Fruit fly (Drosophila melanogaster) whole organism, embryonic: ENCODE results near the gene CG5828.

Experiments used
- Aef1 ChIP-seq: fragments of 200-800 bp; sonication (Bioruptor generic); IDR thresholded peaks from 3 replicates; pipeline ENCODE4 v1.3.6; 2022; ENCODE audit warnings: missing biosample characterization, missing genetic modification characterization
- Antp ChIP-seq: fragments of 200-800 bp; sonication (Bioruptor generic); optimal IDR thresholded peaks from 3 replicates; lab custom pipeline; 2016; ENCODE audit warnings: missing biosample characterization, missing genetic modification characterization
- Atf6 ChIP-seq: fragments of 200-800 bp; sonication (Bioruptor generic); IDR thresholded peaks from 2 replicates; pipeline ENCODE4 v1.3.6; 2022; ENCODE audit warnings: missing biosample characterization, missing genetic modification characterization
- Blimp-1 ChIP-seq: fragments of 200-800 bp; sonication (Bioruptor generic); optimal IDR thresholded peaks from 3 replicates; lab custom pipeline; 2018; ENCODE audit warnings: missing biosample characterization, missing genetic modification characterization, mild to moderate bottlenecking, moderate library complexity, missing genetic modification reagents
- CG10209 ChIP-seq: fragments of 200-800 bp; sonication (Bioruptor generic); optimal IDR thresholded peaks from 3 replicates; lab custom pipeline; 2017; ENCODE audit warnings: missing biosample characterization, mild to moderate bottlenecking, missing genetic modification characterization, missing genetic modification reagents
- CG10321 ChIP-seq: fragments of 200-800 bp; sonication (Bioruptor generic); IDR thresholded peaks from 2 replicates; pipeline ENCODE4 v1.3.6; 2022; ENCODE audit warnings: missing biosample characterization, missing genetic modification characterization
- CG11696 ChIP-seq: fragments of 200-800 bp; sonication (Bioruptor generic); IDR thresholded peaks from 2 replicates; pipeline ENCODE4 v1.3.6; 2022; ENCODE audit warnings: missing biosample characterization, missing genetic modification characterization
- CG11723 ChIP-seq: fragments of 200-800 bp; sonication (Bioruptor generic); optimal IDR thresholded peaks from 2 replicates; lab custom pipeline; 2017; ENCODE audit warnings: missing biosample characterization, mild to moderate bottlenecking, missing genetic modification characterization
- CG12236 ChIP-seq: fragments of 200-800 bp; sonication (Bioruptor generic); optimal IDR thresholded peaks from 2 replicates; lab custom pipeline; 2016; ENCODE audit warnings: missing biosample characterization, missing genetic modification characterization
- CG12744 ChIP-seq: fragments of 200-800 bp; sonication (Bioruptor generic); optimal IDR thresholded peaks from 2 replicates; lab custom pipeline; 2016; ENCODE audit warnings: missing biosample characterization, missing genetic modification characterization
- CG12769 ChIP-seq: fragments of 200-800 bp; sonication (Bioruptor generic); optimal IDR thresholded peaks from 2 replicates; lab custom pipeline; 2019; ENCODE audit warnings: missing biosample characterization, mild to moderate bottlenecking, missing genetic modification characterization, moderate library complexity
- CG13296 ChIP-seq: fragments of 200-800 bp; sonication (Bioruptor generic); optimal IDR thresholded peaks from 3 replicates; lab custom pipeline; 2018; ENCODE audit warnings: missing biosample characterization, mild to moderate bottlenecking, missing genetic modification characterization
- CG13894 ChIP-seq: fragments of 200-800 bp; sonication (Bioruptor generic); optimal IDR thresholded peaks from 3 replicates; lab custom pipeline; 2018; ENCODE audit warnings: missing biosample characterization, mild to moderate bottlenecking, missing genetic modification characterization, moderate library complexity
- CG16815 ChIP-seq: fragments of 200-800 bp; sonication (Bioruptor generic); optimal IDR thresholded peaks from 3 replicates; lab custom pipeline; 2017; ENCODE audit warnings: missing biosample characterization, mild to moderate bottlenecking, missing genetic modification characterization
- CG3065 ChIP-seq: fragments of 200-800 bp; sonication (Bioruptor generic); optimal IDR thresholded peaks from 2 replicates; lab custom pipeline; 2016; ENCODE audit warnings: missing biosample characterization, missing genetic modification characterization
- CG34422 ChIP-seq: fragments of 200-800 bp; sonication (Bioruptor generic); IDR thresholded peaks from 3 replicates; pipeline ENCODE4 v1.3.6; 2022; ENCODE audit warnings: missing biosample characterization, missing genetic modification characterization
- CG42726 ChIP-seq: fragments of 200-800 bp; sonication (Bioruptor generic); IDR thresholded peaks from 2 replicates; pipeline ENCODE4 v1.3.6; 2022; ENCODE audit warnings: missing biosample characterization, missing genetic modification characterization; ENCODE audit not compliant: partially characterized antibody
- CG4282 ChIP-seq: fragments of 200-800 bp; sonication (Bioruptor generic); optimal IDR thresholded peaks from 2 replicates; lab custom pipeline; 2016; ENCODE audit warnings: missing biosample characterization, missing genetic modification characterization
- CG5245 ChIP-seq: fragments of 200-800 bp; sonication (Bioruptor generic); optimal IDR thresholded peaks from 3 replicates; lab custom pipeline; 2016; ENCODE audit warnings: missing biosample characterization, missing genetic modification characterization
- CG6175 ChIP-seq: fragments of 200-800 bp; sonication (Bioruptor generic); IDR thresholded peaks from 3 replicates; pipeline ENCODE4 v1.3.6; 2022; ENCODE audit warnings: missing biosample characterization, missing genetic modification characterization
- CG7271 ChIP-seq: fragments of 200-800 bp; sonication (Bioruptor generic); optimal IDR thresholded peaks from 2 replicates; lab custom pipeline; 2018; ENCODE audit warnings: missing biosample characterization, mild to moderate bottlenecking, missing genetic modification characterization, moderate library complexity
- CG7987 ChIP-seq: fragments of 200-800 bp; sonication (Bioruptor generic); optimal IDR thresholded peaks from 2 replicates; lab custom pipeline; 2018; ENCODE audit warnings: missing biosample characterization, mild to moderate bottlenecking, missing genetic modification characterization, moderate library complexity
- CHES-1-like ChIP-seq: fragments of 200-800 bp; sonication (Bioruptor generic); optimal IDR thresholded peaks from 2 replicates; lab custom pipeline; 2016; ENCODE audit warnings: missing biosample characterization, missing genetic modification characterization
- Chrac-16 ChIP-seq: fragments of 200-800 bp; sonication (Bioruptor generic); optimal IDR thresholded peaks from 3 replicates; lab custom pipeline; 2016; ENCODE audit warnings: missing biosample characterization, missing genetic modification characterization
- CrebB ChIP-seq: fragments of 200-800 bp; sonication (Bioruptor generic); optimal IDR thresholded peaks from 3 replicates; lab custom pipeline; 2018; ENCODE audit warnings: missing biosample characterization, mild to moderate bottlenecking, missing genetic modification characterization
- ERR ChIP-seq: fragments of 200-800 bp; sonication (Bioruptor generic); optimal IDR thresholded peaks from 2 replicates; lab custom pipeline; 2016; ENCODE audit warnings: missing biosample characterization, missing genetic modification characterization
- Ets65A ChIP-seq: fragments of 200-800 bp; sonication (Bioruptor generic); peaks from one replicate; lab custom pipeline; 2016; ENCODE audit warnings: missing biosample characterization, missing genetic modification characterization
- GATAe ChIP-seq: fragments of 200-800 bp; sonication (Bioruptor generic); conservative IDR thresholded peaks from 2 replicates; pipeline ENCODE4 v1.3.6; 2022; ENCODE audit warnings: missing biosample characterization, missing genetic modification characterization
- Hmr ChIP-seq: fragments of 200-800 bp; sonication (Bioruptor generic); optimal IDR thresholded peaks from 3 replicates; lab custom pipeline; 2017; ENCODE audit warnings: mild to moderate bottlenecking, missing biosample characterization, missing genetic modification reagents, missing genetic modification characterization
- Hr78 ChIP-seq, 2 experiments: fragments of 200-800 bp in 1 of 2; fragments of >200 bp in 1 of 2; sonication (Bioruptor generic) in 1 of 2; optimal IDR thresholded peaks; 2 replicates each; lab custom pipeline; 2017 to 2019; ENCODE audit warnings: missing biosample characterization in 2 of 2, missing genetic modification characterization in 2 of 2, mild to moderate bottlenecking in 1 of 2, moderate library complexity in 1 of 2
- Mrtf ChIP-seq: fragments of 200-800 bp; sonication (Bioruptor generic); IDR thresholded peaks from 3 replicates; pipeline ENCODE4 v1.3.6; 2022; ENCODE audit warnings: missing biosample characterization, missing genetic modification characterization
- Opbp ChIP-seq: fragments of 200-800 bp; sonication (Bioruptor generic); IDR thresholded peaks from 3 replicates; pipeline ENCODE4 v1.3.6; 2022; ENCODE audit warnings: missing biosample characterization, missing genetic modification characterization; ENCODE audit not compliant: partially characterized antibody
- btn ChIP-seq: fragments of 200-800 bp; sonication (Bioruptor generic); optimal IDR thresholded peaks from 2 replicates; lab custom pipeline; 2016; ENCODE audit warnings: missing biosample characterization, missing genetic modification characterization
- chinmo ChIP-seq: fragments of 200-800 bp; sonication (Bioruptor generic); IDR thresholded peaks from 4 replicates; pipeline ENCODE4 v1.3.6; 2022; ENCODE audit warnings: missing biosample characterization, missing genetic modification characterization; ENCODE audit not compliant: partially characterized antibody
- chm ChIP-seq: fragments of 200-800 bp; sonication (Bioruptor generic); IDR thresholded peaks from 2 replicates; pipeline ENCODE4 v1.3.6; 2022; ENCODE audit warnings: missing biosample characterization, missing genetic modification characterization
- en ChIP-seq: fragments of 200-800 bp; sonication (Bioruptor generic); optimal IDR thresholded peaks from 2 replicates; lab custom pipeline; 2016; ENCODE audit warnings: missing biosample characterization, missing genetic modification characterization
- gcm ChIP-seq: fragments of 200-800 bp; sonication (Bioruptor generic); optimal IDR thresholded peaks from 2 replicates; lab custom pipeline; 2019; ENCODE audit warnings: missing biosample characterization, mild to moderate bottlenecking, missing genetic modification characterization, moderate library complexity
- kni ChIP-seq: fragments of 200-800 bp; sonication (Bioruptor generic); optimal IDR thresholded peaks from 3 replicates; lab custom pipeline; 2017; ENCODE audit warnings: mild to moderate bottlenecking, missing biosample characterization, missing genetic modification reagents, missing genetic modification characterization
- lab ChIP-seq: fragments of 200-800 bp; sonication (Bioruptor generic); optimal IDR thresholded peaks from 3 replicates; lab custom pipeline; 2017; ENCODE audit warnings: missing biosample characterization, missing genetic modification characterization, mild to moderate bottlenecking, moderate library complexity, missing genetic modification reagents
- lilli ChIP-seq: fragments of 200-800 bp; sonication (Bioruptor generic); optimal IDR thresholded peaks from 3 replicates; lab custom pipeline; 2016; ENCODE audit warnings: missing biosample characterization, missing genetic modification characterization
- lov ChIP-seq, 2 experiments: fragments of 200-800 bp in 1 of 2; fragments of >200 bp in 1 of 2; sonication (Bioruptor generic) in 1 of 2; IDR thresholded peaks in 1 of 2; optimal IDR thresholded peaks in 1 of 2; 2 replicates in 1 of 2; 3 replicates in 1 of 2; pipeline versions ENCODE4 v1.3.6 to Lab custom; 2017 to 2022; ENCODE audit warnings: missing biosample characterization in 1 of 2, missing genetic modification characterization in 1 of 2
- mam ChIP-seq: fragments of 200-800 bp; sonication (Bioruptor generic); optimal IDR thresholded peaks from 3 replicates; lab custom pipeline; 2016; ENCODE audit warnings: missing biosample characterization, missing genetic modification characterization
- mld ChIP-seq: fragments of 200-800 bp; sonication (Bioruptor generic); IDR thresholded peaks from 3 replicates; pipeline ENCODE4 v1.3.6; 2022; ENCODE audit warnings: missing biosample characterization, missing genetic modification characterization; ENCODE audit not compliant: partially characterized antibody
- rib ChIP-seq: fragments of 200-800 bp; sonication (Bioruptor generic); IDR thresholded peaks from 2 replicates; pipeline ENCODE4 v1.3.6; 2022; ENCODE audit warnings: missing biosample characterization, missing genetic modification characterization
- seq ChIP-seq: fragments of 200-800 bp; sonication (Bioruptor generic); IDR thresholded peaks from 2 replicates; pipeline ENCODE4 v1.3.6; 2022; ENCODE audit warnings: missing biosample characterization, missing genetic modification characterization
- sima ChIP-seq: fragments of 200-800 bp; sonication (Bioruptor generic); optimal IDR thresholded peaks from 2 replicates; lab custom pipeline; 2016; ENCODE audit warnings: missing biosample characterization, missing genetic modification characterization
- wek ChIP-seq: fragments of 200-800 bp; sonication (Bioruptor generic); optimal IDR thresholded peaks from 3 replicates; lab custom pipeline; 2018; ENCODE audit warnings: missing biosample characterization, mild to moderate bottlenecking, missing genetic modification characterization, moderate library complexity
- zf30C ChIP-seq: fragments of 200-800 bp; sonication (Bioruptor generic); optimal IDR thresholded peaks from 3 replicates; lab custom pipeline; 2018; ENCODE audit warnings: missing biosample characterization, mild to moderate bottlenecking, missing genetic modification characterization

The CG5828 gene

dm6 chr2L:5044361-5044891 lies 49.4 kb upstream of the CG5828 start, which contains the start of gene CG31650 (continued):
- no peak for TF ChIP-seq mam
- TF ChIP-seq CG11723 = no peak
- TF ChIP-seq chinmo (GFP tag; lab: Robert Waterston, UW) = peak; percentile 76; the same call in 1 of the 4 replicates
- TF ChIP-seq mld = no peak
- TF ChIP-seq Mrtf (GFP tag; lab: Robert Waterston, UW) = no peak
- peak; percentile 65 for TF ChIP-seq kni
- TF ChIP-seq lilli (GFP tag; lab: Kevin White, UChicago) = no peak
- peak; percentile 33 for TF ChIP-seq CG13894 (tag; lab: Kevin White, UChicago)
- TF ChIP-seq CG3065 = no peak
- no peak for TF ChIP-seq Antp (GFP tag; lab: Kevin White, UChicago)
- peak; percentile 53 for TF ChIP-seq chm
- TF ChIP-seq CG6175 = peak; percentile 42; the same call in 2 of the 3 replicates
- peak; percentile 13 for TF ChIP-seq btn (GFP tag; lab: Kevin White, UChicago)
- TF ChIP-seq Ets65A (GFP tag; lab: Kevin White, UChicago) = peak; percentile 32
- TF ChIP-seq Hr78 (GFP tag; optimal IDR thresholded peaks at IDR 0.05; lab: Kevin White, UChicago) = peak in 1 of 2 experiments; percentile 90
- TF ChIP-seq CG11696 (GFP tag; lab: Robert Waterston, UW) = 0 out of 2 replicates have a peak, but pooled peaks have one; percentile 25
- no peak for TF ChIP-seq CG10209 (GFP tag; lab: Kevin White, UChicago)
- peak; percentile 18 for TF ChIP-seq wek (GFP tag; lab: Kevin White, UChicago)
- peak; percentile 14 for TF ChIP-seq CG4282
- TF ChIP-seq Blimp-1 (GFP tag; lab: Kevin White, UChicago) = peak; percentile 42
- no peak for TF ChIP-seq CG12236
- TF ChIP-seq lab = peak; percentile 16
- TF ChIP-seq CG12769 = peak; percentile 24
- no peak for TF ChIP-seq CG34422 (GFP tag; lab: Robert Waterston, UW)

- TF ChIP-seq sima (GFP tag; lab: Kevin White, UChicago) (no peak), zf30C (GFP tag; lab: Kevin White, UChicago) (no peak), en (GFP tag; lab: Kevin White, UChicago) (no peak), CHES-1-like (GFP tag; lab: Kevin White, UChicago) (no peak), Chrac-16 (no peak), CG12744 (GFP tag; lab: Kevin White, UChicago) (no peak), CrebB (tag; lab: Kevin White, UChicago) (no peak), CG16815 (GFP tag; lab: Kevin White, UChicago) (peak; percentile 1), rib (GFP tag; lab: Robert Waterston, UW) (no peak), CG5245 (GFP tag; lab: Kevin White, UChicago) (no peak), Aef1 (peak; percentile 30; the same call in 1 of the 3 replicates), gcm (GFP tag; lab: Kevin White, UChicago) (peak; percentile 61), Atf6 (GFP tag; lab: Robert Waterston, UW) (peak; percentile 61; the same call in 1 of the 2 replicates), Hmr (GFP tag; lab: Kevin White, UChicago) (peak; percentile 48), Opbp (0 out of 3 replicates have a peak, but pooled peaks have one; percentile 8), lov (optimal IDR thresholded peaks at IDR 0.05; lab: Kevin White, UChicago) (no peak), lov (GFP tag; IDR thresholded peaks at IDR 0.05; lab: Robert Waterston, UW) (no peak), CG13296 (GFP tag; lab: Kevin White, UChicago) (peak; percentile 43), seq (GFP tag; lab: Robert Waterston, UW) (peak; percentile 73), CG7987 (GFP tag; lab: Kevin White, UChicago) (no peak), GATAe (GFP tag; lab: Robert Waterston, UW) (no peak), CG42726 (GFP tag; lab: Robert Waterston, UW) (no peak), ERR (GFP tag; lab: Kevin White, UChicago) (no peak), wek (GFP tag; lab: Kevin White, UChicago) (no peak), CG7271 (tag; lab: Kevin White, UChicago) (no peak), CG10321 (GFP tag; lab: Robert Waterston, UW) (0 out of 2 replicates have a peak, but pooled peaks have one; percentile 35)
Measured at dm6 chr2L:5044892-5045619, 48.7 kb upstream of the CG5828 start.
